Worm (Caenorhabditis elegans): ENCODE results near the gene F22E5.17.

ce11 chrII:2649539-2649938 is 28.3 kb upstream of the F22E5.17 start, which contains the start of the genes F22E5.13 and F22E5.6:
- no peak for TF ChIP-seq lin-13 (tag; optimal IDR thresholded peaks at IDR 0.05)
- no peak for TF ChIP-seq snpc-4 (tag; optimal IDR thresholded peaks at IDR 0.05)
- TF ChIP-seq unc-62 (GFP tag; optimal IDR thresholded peaks at IDR 0.05), result no peak
- TF ChIP-seq elt-1 (tag; optimal IDR thresholded peaks at IDR 0.05; ENCODE audit: borderline replicate concordance, insufficient read depth), result no peak
- no peak for TF ChIP-seq ztf-11 (tag; optimal IDR thresholded peaks at IDR 0.05)
- TF ChIP-seq nhr-237 (tag; optimal IDR thresholded peaks at IDR 0.05), result no peak
- TF ChIP-seq ces-1 (GFP tag; optimal IDR thresholded peaks at IDR 0.05), result no peak
- TF ChIP-seq nhr-76 (tag; optimal IDR thresholded peaks at IDR 0.05), result no peak
- no peak for TF ChIP-seq nhr-28 (tag; optimal IDR thresholded peaks at IDR 0.05)
